Worm (Caenorhabditis elegans) whole organism, young adult: ENCODE results near the gene ztf-7.

Experiments used
- C06A6.2 ChIP-seq: fragments of 200-800 bp; sonication (Bioruptor generic); conservative IDR thresholded peaks from 2 replicates; pipeline ENCODE4 v1.3.6; 2022; ENCODE audit warnings: missing genetic modification characterization, missing compliant biosample characterization
- C17E4.6 ChIP-seq: fragments of 200-800 bp; sonication (Bioruptor generic); IDR thresholded peaks from 2 replicates; pipeline ENCODE4 v1.3.6; 2022; ENCODE audit warnings: missing genetic modification reagents, missing genetic modification characterization, missing compliant biosample characterization
- F33H1.4 ChIP-seq: fragments of 200-800 bp; sonication (Bioruptor generic); IDR thresholded peaks from 2 replicates; pipeline ENCODE4 v1.3.6; 2022; ENCODE audit warnings: missing genetic modification reagents, missing genetic modification characterization, missing compliant biosample characterization
- F37B4.10 ChIP-seq: fragments of 200-800 bp; sonication (Bioruptor generic); IDR thresholded peaks from 2 replicates; pipeline ENCODE4 v1.3.6; 2022; ENCODE audit warnings: missing genetic modification characterization, missing compliant biosample characterization
- F39B2.1 ChIP-seq: fragments of 200-800 bp; sonication (Bioruptor generic); IDR thresholded peaks from 2 replicates; pipeline ENCODE4 v1.3.6; 2022; ENCODE audit warnings: missing genetic modification reagents, missing genetic modification characterization, missing compliant biosample characterization
- F52B5.7 ChIP-seq: sonication (generic microtip); optimal IDR thresholded peaks from 2 replicates; lab custom pipeline; 2016; ENCODE audit warnings: mild to moderate bottlenecking, missing genetic modification characterization, missing compliant biosample characterization
- F57C9.4 ChIP-seq: sonication (generic microtip); optimal IDR thresholded peaks from 2 replicates; lab custom pipeline; 2017; ENCODE audit warnings: mild to moderate bottlenecking, missing genetic modification characterization, missing compliant biosample characterization
- K11D2.4 ChIP-seq: fragments of 200-800 bp; sonication (Bioruptor generic); IDR thresholded peaks from 2 replicates; pipeline ENCODE4 v1.3.6; 2022; ENCODE audit warnings: missing genetic modification reagents, missing genetic modification characterization, missing compliant biosample characterization
- T07F8.4 ChIP-seq: sonication (generic microtip); optimal IDR thresholded peaks from 2 replicates; lab custom pipeline; 2016; ENCODE audit warnings: mild to moderate bottlenecking, missing genetic modification characterization, moderate library complexity, missing compliant biosample characterization
- Y53G8AR.9 ChIP-seq: fragments of 200-800 bp; sonication (Bioruptor generic); conservative IDR thresholded peaks from 2 replicates; pipeline ENCODE4 v1.3.6; 2022; ENCODE audit warnings: missing genetic modification reagents, missing genetic modification characterization, missing compliant biosample characterization
- Y79H2A.3 ChIP-seq: fragments of 200-800 bp; sonication (Bioruptor generic); conservative IDR thresholded peaks from 2 replicates; pipeline ENCODE4 v1.3.6; 2022; ENCODE audit warnings: missing genetic modification reagents, missing genetic modification characterization, missing compliant biosample characterization
- akir-1 ChIP-seq: fragments of 200-800 bp; sonication (Bioruptor generic); optimal IDR thresholded peaks from 2 replicates; lab custom pipeline; 2018; ENCODE audit warnings: mild to moderate bottlenecking, missing genetic modification characterization, moderate library complexity, missing compliant biosample characterization
- ama-1 ChIP-seq, 3 experiments: fragments of 150-350 bp in 1 of 3; sonication (generic microtip) in 2 of 3; optimal IDR thresholded peaks; 2 replicates each; lab custom pipeline; 2014 to 2018; ENCODE audit warnings: missing biosample characterization in 2 of 3, missing genetic modification characterization in 2 of 3, missing genetic modification reagents in 2 of 3
- aptf-2 ChIP-seq: fragments of 200-800 bp; sonication (Bioruptor generic); conservative IDR thresholded peaks from 2 replicates; pipeline ENCODE4 v1.3.6; 2022; ENCODE audit warnings: missing genetic modification reagents, missing genetic modification characterization, missing compliant biosample characterization
- attf-5 ChIP-seq: fragments of 200-800 bp; sonication (Bioruptor generic); optimal IDR thresholded peaks from 2 replicates; lab custom pipeline; 2018; ENCODE audit warnings: mild to moderate bottlenecking, missing genetic modification characterization, missing compliant biosample characterization
- bed-1 ChIP-seq: fragments of 200-800 bp; sonication (Bioruptor generic); IDR thresholded peaks from 2 replicates; pipeline ENCODE4 v1.3.6; 2022; ENCODE audit warnings: missing genetic modification reagents, missing genetic modification characterization, missing compliant biosample characterization
- bed-2 ChIP-seq: fragments of 200-800 bp; sonication (Bioruptor generic); IDR thresholded peaks from 2 replicates; pipeline ENCODE4 v1.3.6; 2022; ENCODE audit warnings: missing genetic modification reagents, missing genetic modification characterization, missing compliant biosample characterization
- ceh-27 ChIP-seq: fragments of 200-800 bp; sonication (Bioruptor generic); optimal IDR thresholded peaks from 2 replicates; lab custom pipeline; 2018; ENCODE audit warnings: mild to moderate bottlenecking, missing genetic modification characterization, moderate library complexity, missing compliant biosample characterization
- ceh-58 ChIP-seq: fragments of 200-800 bp; sonication (Bioruptor generic); IDR thresholded peaks from 2 replicates; pipeline ENCODE4 v1.3.6; 2022; ENCODE audit warnings: missing genetic modification characterization, missing compliant biosample characterization
- ceh-91 ChIP-seq: fragments of 200-800 bp; sonication (Bioruptor generic); IDR thresholded peaks from 2 replicates; pipeline ENCODE4 v1.3.6; 2022; ENCODE audit warnings: missing genetic modification reagents, missing genetic modification characterization, missing compliant biosample characterization
- chd-7 ChIP-seq: sonication (generic microtip); optimal IDR thresholded peaks from 2 replicates; lab custom pipeline; 2016; ENCODE audit warnings: mild to moderate bottlenecking, missing genetic modification characterization, moderate library complexity, missing compliant biosample characterization
- dox-1 ChIP-seq: fragments of 200-800 bp; sonication (Bioruptor generic); IDR thresholded peaks from 2 replicates; pipeline ENCODE4 v1.3.6; 2022; ENCODE audit warnings: missing genetic modification reagents, missing genetic modification characterization, missing compliant biosample characterization
- efl-1 ChIP-seq: fragments of 150-350 bp; optimal IDR thresholded peaks from 2 replicates; lab custom pipeline; 2014; ENCODE audit warnings: missing biosample characterization, missing genetic modification reagents, missing genetic modification characterization
- egl-18 ChIP-seq: fragments of 200-800 bp; sonication (Bioruptor generic); IDR thresholded peaks from 2 replicates; pipeline ENCODE4 v1.3.6; 2022; ENCODE audit warnings: missing genetic modification reagents, missing genetic modification characterization, missing compliant biosample characterization
- egrh-3 ChIP-seq: fragments of 200-800 bp; sonication (Bioruptor generic); IDR thresholded peaks from 2 replicates; pipeline ENCODE4 v1.3.6; 2022; ENCODE audit warnings: missing genetic modification reagents, missing genetic modification characterization, missing compliant biosample characterization
- ekl-4 ChIP-seq: fragments of 200-800 bp; sonication (Bioruptor generic); IDR thresholded peaks from 2 replicates; pipeline ENCODE4 v1.3.6; 2022; ENCODE audit warnings: missing genetic modification reagents, missing genetic modification characterization, missing compliant biosample characterization
- fkh-3 ChIP-seq: sonication (generic microtip); optimal IDR thresholded peaks from 2 replicates; lab custom pipeline; 2016; ENCODE audit warnings: mild to moderate bottlenecking, missing genetic modification characterization, missing compliant biosample characterization
- hlh-26 ChIP-seq: fragments of 200-800 bp; sonication (Bioruptor generic); conservative IDR thresholded peaks from 2 replicates; pipeline ENCODE4 v1.3.6; 2022; ENCODE audit warnings: missing genetic modification reagents, missing genetic modification characterization, missing compliant biosample characterization
- hrde-1 ChIP-seq: sonication (generic microtip); optimal IDR thresholded peaks from 2 replicates; lab custom pipeline; 2016; ENCODE audit warnings: missing genetic modification characterization, mild to moderate bottlenecking, missing compliant biosample characterization, moderate library complexity, missing genotype, missing genetic modification reagents, borderline replicate concordance
- lag-1 ChIP-seq: fragments of 200-800 bp; sonication (Bioruptor generic); IDR thresholded peaks from 2 replicates; pipeline ENCODE4 v1.3.6; 2022; ENCODE audit warnings: missing genetic modification reagents, missing genetic modification characterization, missing compliant biosample characterization
- let-526 ChIP-seq: fragments of 200-800 bp; sonication (Bioruptor generic); IDR thresholded peaks from 2 replicates; pipeline ENCODE4 v1.3.6; 2022; ENCODE audit warnings: missing genetic modification reagents, missing genetic modification characterization, missing compliant biosample characterization
- lin-26 ChIP-seq: fragments of 200-800 bp; sonication (Bioruptor generic); IDR thresholded peaks from 2 replicates; pipeline ENCODE4 v1.3.6; 2022; ENCODE audit warnings: missing genetic modification reagents, missing genetic modification characterization, missing compliant biosample characterization
- lin-40 ChIP-seq: sonication (generic microtip); optimal IDR thresholded peaks from 2 replicates; lab custom pipeline; 2016; ENCODE audit warnings: missing genetic modification characterization, mild to moderate bottlenecking, missing compliant biosample characterization, missing genotype, missing genetic modification reagents
- lir-1 ChIP-seq: fragments of 200-800 bp; sonication (Bioruptor generic); conservative IDR thresholded peaks from 2 replicates; pipeline ENCODE4 v1.3.6; 2022; ENCODE audit warnings: missing genetic modification reagents, missing genetic modification characterization, missing compliant biosample characterization
- lsy-27 ChIP-seq: sonication (generic microtip); optimal IDR thresholded peaks from 2 replicates; lab custom pipeline; 2017; ENCODE audit warnings: missing genetic modification characterization, mild to moderate bottlenecking, missing compliant biosample characterization, antibody characterized with exemption, missing genotype, borderline replicate concordance; ENCODE audit not compliant: insufficient read depth
- madf-10 ChIP-seq: sonication (generic microtip); optimal IDR thresholded peaks from 2 replicates; lab custom pipeline; 2016; ENCODE audit warnings: mild to moderate bottlenecking, missing genetic modification characterization, missing compliant biosample characterization
- madf-3 ChIP-seq: fragments of 200-800 bp; sonication (Bioruptor generic); IDR thresholded peaks from 2 replicates; pipeline ENCODE4 v1.3.6; 2022; ENCODE audit warnings: missing genetic modification reagents, missing genetic modification characterization, missing compliant biosample characterization
- madf-6 ChIP-seq: fragments of 200-800 bp; sonication (Bioruptor generic); IDR thresholded peaks from 2 replicates; pipeline ENCODE4 v1.3.6; 2022; ENCODE audit warnings: missing genetic modification reagents, missing genetic modification characterization, missing compliant biosample characterization
- mel-28 ChIP-seq: sonication (generic microtip); optimal IDR thresholded peaks from 2 replicates; lab custom pipeline; 2016; ENCODE audit warnings: borderline replicate concordance, mild to moderate bottlenecking, missing genetic modification characterization, missing compliant biosample characterization
- nfya-1 ChIP-seq: sonication (generic microtip); optimal IDR thresholded peaks from 2 replicates; lab custom pipeline; 2017; ENCODE audit warnings: antibody characterized with exemption, missing compliant biosample characterization, missing genetic modification characterization, borderline replicate concordance; ENCODE audit not compliant: insufficient read depth
- nfyb-1 ChIP-seq: fragments of 200-800 bp; sonication (Bioruptor generic); IDR thresholded peaks from 2 replicates; pipeline ENCODE4 v1.3.6; 2022; ENCODE audit warnings: missing genetic modification reagents, missing genetic modification characterization, missing compliant biosample characterization
- nhr-80 ChIP-seq: sonication (generic microtip); optimal IDR thresholded peaks from 2 replicates; lab custom pipeline; 2016; ENCODE audit warnings: missing genetic modification characterization, missing compliant biosample characterization
- rec-8 ChIP-seq, 2 experiments: sonication (generic microtip); optimal IDR thresholded peaks; 2 replicates each; lab custom pipeline; 2016; ENCODE audit warnings: mild to moderate bottlenecking in 2 of 2, missing genetic modification characterization in 2 of 2, missing genetic modification reagents in 2 of 2, missing genotype in 2 of 2, missing biosample characterization in 1 of 2, missing compliant biosample characterization in 1 of 2, moderate library complexity in 1 of 2
- sea-2 ChIP-seq: fragments of 200-800 bp; sonication (Bioruptor generic); IDR thresholded peaks from 2 replicates; pipeline ENCODE4 v1.3.6; 2022; ENCODE audit warnings: missing genetic modification characterization, missing compliant biosample characterization
- snpc-3.4 ChIP-seq: sonication (generic microtip); optimal IDR thresholded peaks from 2 replicates; lab custom pipeline; 2017; ENCODE audit warnings: missing genetic modification characterization, mild to moderate bottlenecking, missing compliant biosample characterization, antibody characterized with exemption, moderate library complexity, missing genotype, missing genetic modification reagents
- unc-62 ChIP-seq: fragments of 150-350 bp; optimal IDR thresholded peaks from 2 replicates; lab custom pipeline; 2014; ENCODE audit warnings: missing biosample characterization, missing genetic modification reagents, missing genetic modification characterization
- xnd-1 ChIP-seq: sonication (generic microtip); optimal IDR thresholded peaks from 2 replicates; lab custom pipeline; 2016; ENCODE audit warnings: missing genotype, missing genetic modification reagents, missing genetic modification characterization, missing compliant biosample characterization
- ztf-3 ChIP-seq: fragments of 200-800 bp; sonication (Bioruptor generic); optimal IDR thresholded peaks from 2 replicates; lab custom pipeline; 2018; ENCODE audit warnings: mild to moderate bottlenecking, missing genetic modification characterization, missing compliant biosample characterization

The ztf-7 gene

ce11 chrV:9786721-9787131, 2.8 kb downstream of the ztf-7 start, which contains the start of gene F46B6.6 (continued):
- TF ChIP-seq lsy-27 (tag; lab: Kevin White, UChicago) (no peak), nfya-1 (tag; lab: Kevin White, UChicago) (no peak), let-526 (GFP tag; lab: Robert Waterston, UW) (no peak), hrde-1 (tag; lab: Kevin White, UChicago) (no peak), nfyb-1 (0 out of 2 replicates have a peak, but pooled peaks have one; percentile 54), C17E4.6 (no peak), madf-6 (GFP tag; lab: Robert Waterston, UW) (peak; percentile 29; the same call in 1 of the 2 replicates), nhr-80 (tag; lab: Kevin White, UChicago) (no peak), xnd-1 (tag; lab: Kevin White, UChicago) (no peak), ceh-27 (GFP tag; lab: Kevin White, UChicago) (no peak), lin-26 (GFP tag; lab: Robert Waterston, UW) (no peak; the same call in 1 of the 2 replicates), lin-40 (tag; lab: Kevin White, UChicago) (no peak), F57C9.4 (tag; lab: Kevin White, UChicago) (no peak), lir-1 (GFP tag; lab: Robert Waterston, UW) (no peak; the same call in 1 of the 2 replicates), ceh-58 (GFP tag; lab: Robert Waterston, UW) (no peak), rec-8 (tag; optimal IDR thresholded peaks at IDR 0.05; lab: Kevin White, UChicago) (peak in 1 of 2 experiments; percentile 12), fkh-3 (tag; lab: Kevin White, UChicago) (no peak), mel-28 (tag; lab: Kevin White, UChicago) (no peak), attf-5 (GFP tag; lab: Kevin White, UChicago) (peak; percentile 41), efl-1 (no peak), madf-10 (tag; lab: Kevin White, UChicago) (no peak), hlh-26 (GFP tag; lab: Robert Waterston, UW) (no peak), bed-2 (no peak), egl-18 (no peak), dox-1 (GFP tag; lab: Robert Waterston, UW) (no peak), ekl-4 (peak; percentile 50; the same call in 1 of the 2 replicates), lag-1 (GFP tag; lab: Robert Waterston, UW) (no peak), unc-62 (GFP tag; lab: Kevin White, UChicago) (no peak), Y53G8AR.9 (0 out of 2 replicates have a peak, but pooled peaks have one; percentile 57), F37B4.10 (GFP tag; lab: Robert Waterston, UW) (no peak), sea-2 (GFP tag; lab: Robert Waterston, UW) (no peak), F33H1.4 (no peak), C06A6.2 (GFP tag; lab: Robert Waterston, UW) (0 out of 2 replicates have a peak, but pooled peaks have one; percentile 10), Y79H2A.3 (GFP tag; lab: Robert Waterston, UW) (no peak), snpc-3.4 (tag; lab: Kevin White, UChicago) (no peak), F52B5.7 (tag; lab: Kevin White, UChicago) (peak; percentile 53), ztf-3 (peak; percentile 8), madf-3 (GFP tag; lab: Robert Waterston, UW) (peak; percentile 60; the same call in 1 of the 2 replicates), F39B2.1 (GFP tag; lab: Robert Waterston, UW) (no peak), K11D2.4 (GFP tag; lab: Robert Waterston, UW) (peak; percentile 41; the same call in 1 of the 2 replicates), T07F8.4 (tag; lab: Kevin White, UChicago) (no peak), ceh-91 (GFP tag; lab: Robert Waterston, UW) (no peak), bed-1 (GFP tag; lab: Robert Waterston, UW) (no peak), ama-1 (optimal IDR thresholded peaks at IDR 0.05; lab: Kevin White, UChicago) (peak; percentile 72), ama-1 (GFP tag; optimal IDR thresholded peaks at IDR 0.05; lab: Kevin White, UChicago) (peak; percentile 14 to 36), egrh-3 (no peak), aptf-2 (GFP tag; lab: Robert Waterston, UW) (no peak), akir-1 (GFP tag; lab: Kevin White, UChicago) (no peak), chd-7 (tag; lab: Kevin White, UChicago) (peak; percentile 80)
